Worm (Caenorhabditis elegans): Measurements from ENCODE around the gene ZK6.8.

The ZK6.8 gene

DNA sequence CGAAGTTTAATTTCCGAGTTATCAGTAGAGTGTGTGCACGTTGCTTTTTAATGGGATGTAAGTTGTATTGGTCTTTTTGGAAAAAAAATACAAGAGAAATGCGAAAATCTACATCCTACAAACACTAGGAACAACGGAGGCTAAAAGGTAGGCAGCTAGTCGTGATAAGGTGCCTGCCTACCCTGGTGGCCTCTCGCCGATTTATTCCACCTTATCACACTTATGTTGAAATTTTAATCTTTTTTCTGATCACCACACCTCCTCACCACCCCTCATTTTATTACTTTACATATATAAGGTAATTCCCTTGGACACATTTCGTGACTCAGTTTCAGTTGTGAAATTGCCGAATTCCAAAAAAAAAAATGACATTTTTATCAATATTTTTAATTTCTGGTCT is 40.4 kb downstream of the ZK6.8 start, which contains the start of gene dod-20:
Gene dod-20 (plus strand): TSS at position 301 of the 400 bp plus-strand sequence.
- TF ChIP-seq elt-3 (tag; optimal IDR thresholded peaks at IDR 0.05) (no peak), snpc-4 (tag; optimal IDR thresholded peaks at IDR 0.05) (no peak), sptf-1 (tag; optimal IDR thresholded peaks at IDR 0.05) (no peak), lsy-2 (tag; optimal IDR thresholded peaks at IDR 0.05) (no peak), mab-5 (tag; optimal IDR thresholded peaks at IDR 0.05) (no peak), zip-8 (tag; optimal IDR thresholded peaks at IDR 0.05) (no peak), lin-32 (GFP tag; optimal IDR thresholded peaks at IDR 0.05) (no peak), hlh-1 (tag; optimal IDR thresholded peaks at IDR 0.05) (no peak), mls-2 (tag; optimal IDR thresholded peaks at IDR 0.05) (no peak), nhr-76 (tag; optimal IDR thresholded peaks at IDR 0.05) (no peak), unc-120 (tag; optimal IDR thresholded peaks at IDR 0.05; ENCODE audit: poor library complexity, severe bottlenecking) (no peak), elt-1 (tag; optimal IDR thresholded peaks at IDR 0.05; ENCODE audit: borderline replicate concordance, insufficient read depth) (no peak), nhr-237 (tag; optimal IDR thresholded peaks at IDR 0.05) (no peak), ceh-39 (tag; optimal IDR thresholded peaks at IDR 0.05) (no peak), ceh-83 (GFP tag; optimal IDR thresholded peaks at IDR 0.05) (no peak), ceh-43 (GFP tag; optimal IDR thresholded peaks at IDR 0.05) (no peak), unc-39 (tag; optimal IDR thresholded peaks at IDR 0.05) (no peak), drap-1 (GFP tag; optimal IDR thresholded peaks at IDR 0.05) (no peak), lin-13 (tag; optimal IDR thresholded peaks at IDR 0.05) (no peak)

DNA sequence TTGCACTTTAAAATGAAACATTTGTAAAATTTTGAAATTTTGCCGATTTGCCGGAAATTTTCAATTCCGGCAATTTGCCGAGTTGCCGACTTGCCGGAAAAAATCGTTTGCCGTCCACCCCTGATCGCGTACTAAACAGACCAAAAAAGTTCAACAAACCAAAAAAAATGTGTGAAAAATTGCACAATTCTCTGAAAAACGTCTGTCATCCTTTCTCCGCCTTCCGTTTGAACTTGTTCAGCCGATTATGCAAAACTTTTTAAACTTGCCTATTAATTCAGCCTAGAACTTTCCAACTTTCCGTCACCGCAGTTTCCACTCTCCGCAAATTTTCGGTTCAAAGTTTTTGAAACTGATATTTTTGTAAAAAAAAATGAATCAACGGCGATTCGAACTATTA is 42.4 kb downstream of the ZK6.8 start, which contains the start of gene B0554.5:
Gene B0554.5 (plus strand): TSS at position 301 of the 400 bp plus-strand sequence.
- TF ChIP-seq sptf-1 (tag; optimal IDR thresholded peaks at IDR 0.05) (no peak), lsy-2 (tag; optimal IDR thresholded peaks at IDR 0.05) (no peak), elt-3 (tag; optimal IDR thresholded peaks at IDR 0.05) (no peak), nhr-12 (tag; optimal IDR thresholded peaks at IDR 0.05) (no peak), mab-5 (tag; optimal IDR thresholded peaks at IDR 0.05) (no peak)

DNA sequence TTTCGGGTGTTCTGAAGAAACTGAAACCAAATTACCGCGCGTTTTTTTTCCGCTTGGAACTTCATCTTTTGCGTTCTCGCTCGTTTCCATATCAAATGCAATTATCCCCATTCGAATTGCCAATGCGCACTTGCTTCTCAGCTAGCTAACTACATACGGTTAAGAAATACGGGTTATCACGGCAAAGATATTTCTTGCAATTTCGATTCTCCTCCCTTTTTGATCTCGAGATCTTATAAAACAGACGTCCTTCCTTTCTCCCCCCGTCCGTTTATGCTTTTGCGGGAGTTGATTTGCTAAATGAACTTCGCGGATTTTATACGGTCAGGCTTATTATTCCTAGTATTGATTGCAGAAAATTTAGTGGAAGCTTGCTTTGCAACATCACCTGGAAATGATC is 47.1 kb downstream of the ZK6.8 start, which contains the start of gene B0554.4:
Gene B0554.4 (plus strand): TSS at position 301 of the 400 bp plus-strand sequence.
- TF ChIP-seq elt-1 (tag; optimal IDR thresholded peaks at IDR 0.05; ENCODE audit: borderline replicate concordance, insufficient read depth), result no peak
- TF ChIP-seq ham-2 (GFP tag; optimal IDR thresholded peaks at IDR 0.05), result no peak
- TF ChIP-seq ztf-11 (tag; optimal IDR thresholded peaks at IDR 0.05), result no peak
- TF ChIP-seq nhr-28 (tag; optimal IDR thresholded peaks at IDR 0.05), result no peak
- TF ChIP-seq nhr-76 (tag; optimal IDR thresholded peaks at IDR 0.05), result no peak
- no peak for TF ChIP-seq nhr-237 (tag; optimal IDR thresholded peaks at IDR 0.05)
- TF ChIP-seq lin-32 (GFP tag; optimal IDR thresholded peaks at IDR 0.05), result no peak
- no peak for TF ChIP-seq ceh-83 (GFP tag; optimal IDR thresholded peaks at IDR 0.05)
- TF ChIP-seq unc-39 (tag; optimal IDR thresholded peaks at IDR 0.05), result no peak
- no peak for TF ChIP-seq drap-1 (GFP tag; optimal IDR thresholded peaks at IDR 0.05)
- TF ChIP-seq lin-13 (tag; optimal IDR thresholded peaks at IDR 0.05), result no peak
- TF ChIP-seq bed-3 (GFP tag; optimal IDR thresholded peaks at IDR 0.05), result no peak

DNA sequence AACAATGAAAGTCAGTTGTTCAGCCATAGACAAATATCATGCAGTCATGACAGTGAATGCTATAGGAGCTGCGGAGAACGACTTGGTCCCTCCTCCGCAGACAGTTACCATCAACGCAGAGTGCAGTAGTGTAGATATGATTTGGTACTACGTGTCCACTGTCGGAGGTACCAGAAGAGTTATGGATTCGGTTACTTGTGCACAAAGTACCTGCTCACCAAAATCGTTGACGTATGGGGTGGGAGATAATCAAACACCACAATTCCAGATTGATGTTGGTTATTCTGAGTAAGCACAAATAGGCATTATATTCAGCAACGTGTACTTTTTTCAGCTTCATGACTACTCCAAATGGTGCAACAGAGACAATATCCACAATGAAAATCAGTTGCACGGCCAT is 51.3 kb downstream of the ZK6.8 start:
- TF ChIP-seq M03D4.4 (tag; optimal IDR thresholded peaks at IDR 0.05), result no peak
- no peak for TF ChIP-seq nhr-28 (tag; optimal IDR thresholded peaks at IDR 0.05)
- TF ChIP-seq nhr-2 (tag; optimal IDR thresholded peaks at IDR 0.05), result no peak
- no peak for TF ChIP-seq sem-2 (GFP tag; optimal IDR thresholded peaks at IDR 0.05)
- TF ChIP-seq cnd-1 (tag; optimal IDR thresholded peaks at IDR 0.05), result no peak
- TF ChIP-seq unc-39 (tag; optimal IDR thresholded peaks at IDR 0.05), result no peak
- no peak for TF ChIP-seq ceh-39 (tag; optimal IDR thresholded peaks at IDR 0.05)
- TF ChIP-seq unc-120 (tag; optimal IDR thresholded peaks at IDR 0.05; ENCODE audit: poor library complexity, severe bottlenecking), result no peak

DNA sequence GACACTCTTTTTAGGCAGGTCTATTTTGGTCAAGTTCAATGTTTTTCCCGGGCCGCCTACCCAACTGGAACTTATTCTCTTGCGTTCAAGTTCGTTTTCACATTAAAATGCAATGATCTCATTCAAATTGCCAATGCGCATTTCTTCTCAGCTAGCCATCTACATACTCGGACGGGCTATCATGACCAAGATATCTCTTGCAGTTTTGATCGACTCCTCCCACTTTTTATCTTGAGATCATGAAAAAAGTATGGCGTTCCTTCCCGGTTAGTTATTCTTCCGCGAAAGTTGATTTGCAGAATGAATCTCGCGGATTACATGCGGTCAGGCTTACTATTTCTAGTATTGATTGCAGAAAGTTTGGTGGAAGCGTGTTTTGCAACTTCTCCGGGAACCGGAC is 52.2 kb downstream of the ZK6.8 start, which contains the start of gene B0554.2:
Gene B0554.2 (plus strand): TSS at position 301 of the 400 bp plus-strand sequence.
- no peak for TF ChIP-seq mls-2 (tag; optimal IDR thresholded peaks at IDR 0.05)
